Worm (Caenorhabditis elegans) whole organism, mixed stage, embryonic: ENCODE data around the gene cnc-10.
A peak's percentile ranks its signal among the peaks of the same experiment; 100 is the strongest.

Source experiments
- M03D4.4 ChIP-seq: sonication (generic microtip); optimal IDR thresholded peaks from 2 replicates; lab custom pipeline; 2017; ENCODE audit warnings: mild to moderate bottlenecking, missing genetic modification characterization, missing compliant biosample characterization
- blmp-1 ChIP-seq: fragments of 150-350 bp; optimal IDR thresholded peaks from 2 replicates; lab custom pipeline; 2014; ENCODE audit warnings: missing biosample characterization, missing genetic modification characterization
- ceh-39 ChIP-seq: fragments of 150-350 bp; optimal IDR thresholded peaks from 2 replicates; lab custom pipeline; 2014; ENCODE audit warnings: missing biosample characterization, missing genetic modification characterization
- ceh-43 ChIP-seq: fragments of 200-800 bp; sonication (Bioruptor generic); optimal IDR thresholded peaks from 2 replicates; lab custom pipeline; 2018; ENCODE audit warnings: mild to moderate bottlenecking, missing genetic modification characterization, moderate library complexity, missing compliant biosample characterization
- ceh-83 ChIP-seq: fragments of 200-800 bp; sonication (Bioruptor generic); optimal IDR thresholded peaks from 2 replicates; lab custom pipeline; 2018; ENCODE audit warnings: mild to moderate bottlenecking, missing genetic modification characterization, missing compliant biosample characterization
- ces-1 ChIP-seq: fragments of 150-350 bp; optimal IDR thresholded peaks from 2 replicates; lab custom pipeline; 2014; ENCODE audit warnings: missing biosample characterization, missing genetic modification reagents, missing genetic modification characterization
- drap-1 ChIP-seq: fragments of 200-800 bp; sonication (Bioruptor generic); optimal IDR thresholded peaks from 3 replicates; lab custom pipeline; 2018; ENCODE audit warnings: mild to moderate bottlenecking, missing genetic modification characterization, missing compliant biosample characterization
- elt-1 ChIP-seq: sonication (generic microtip); optimal IDR thresholded peaks from 2 replicates; lab custom pipeline; 2017; ENCODE audit warnings: missing genetic modification characterization, mild to moderate bottlenecking, missing compliant biosample characterization, antibody characterized with exemption, moderate library complexity, borderline replicate concordance; ENCODE audit not compliant: insufficient read depth
- elt-3 ChIP-seq: fragments of 150-350 bp; optimal IDR thresholded peaks from 2 replicates; lab custom pipeline; 2014; ENCODE audit warnings: missing biosample characterization, missing genetic modification characterization
- ham-2 ChIP-seq: fragments of 200-800 bp; sonication (Bioruptor generic); optimal IDR thresholded peaks from 2 replicates; lab custom pipeline; 2018; ENCODE audit warnings: mild to moderate bottlenecking, missing genetic modification characterization, missing compliant biosample characterization
- hlh-1 ChIP-seq: fragments of 150-350 bp; optimal IDR thresholded peaks from 2 replicates; lab custom pipeline; 2014; ENCODE audit warnings: missing biosample characterization, missing genetic modification reagents, missing genetic modification characterization
- lin-13 ChIP-seq: fragments of 150-350 bp; optimal IDR thresholded peaks from 2 replicates; lab custom pipeline; 2014; ENCODE audit warnings: missing biosample characterization, missing genetic modification characterization
- lin-32 ChIP-seq: fragments of 200-800 bp; sonication (Bioruptor generic); optimal IDR thresholded peaks from 2 replicates; lab custom pipeline; 2018; ENCODE audit warnings: mild to moderate bottlenecking, missing genetic modification characterization, missing compliant biosample characterization
- lsy-2 ChIP-seq: fragments of 150-350 bp; optimal IDR thresholded peaks from 2 replicates; lab custom pipeline; 2014; ENCODE audit warnings: missing biosample characterization, missing genetic modification characterization
- mab-5 ChIP-seq: fragments of 150-350 bp; optimal IDR thresholded peaks from 2 replicates; lab custom pipeline; 2014; ENCODE audit warnings: missing biosample characterization, missing genetic modification characterization
- mep-1 ChIP-seq: fragments of 150-350 bp; optimal IDR thresholded peaks from 2 replicates; lab custom pipeline; 2017; ENCODE audit warnings: missing biosample characterization, missing genetic modification reagents, missing genetic modification characterization, inconsistent platforms
- mls-2 ChIP-seq: sonication (generic microtip); optimal IDR thresholded peaks from 2 replicates; lab custom pipeline; 2016; ENCODE audit warnings: mild to moderate bottlenecking, missing genetic modification characterization, moderate library complexity, missing compliant biosample characterization
- nhr-12 ChIP-seq: fragments of 150-350 bp; optimal IDR thresholded peaks from 2 replicates; lab custom pipeline; 2014; ENCODE audit warnings: missing biosample characterization, missing genetic modification characterization
- nhr-2 ChIP-seq: fragments of 150-350 bp; optimal IDR thresholded peaks from 2 replicates; lab custom pipeline; 2014; ENCODE audit warnings: missing biosample characterization, missing genetic modification characterization
- nhr-237 ChIP-seq: fragments of 150-350 bp; optimal IDR thresholded peaks from 2 replicates; lab custom pipeline; 2014; ENCODE audit warnings: missing biosample characterization, missing genetic modification characterization
- pha-4 ChIP-seq: fragments of 150-350 bp; optimal IDR thresholded peaks from 2 replicates; lab custom pipeline; 2018; ENCODE audit warnings: missing biosample characterization, missing genetic modification reagents, missing genetic modification characterization
- sem-2 ChIP-seq: fragments of 200-800 bp; sonication (Bioruptor generic); optimal IDR thresholded peaks from 2 replicates; lab custom pipeline; 2018; ENCODE audit warnings: mild to moderate bottlenecking, missing genetic modification characterization, missing compliant biosample characterization
- snpc-4 ChIP-seq: fragments of 150-350 bp; optimal IDR thresholded peaks from 2 replicates; lab custom pipeline; 2014; ENCODE audit warnings: missing biosample characterization, missing genetic modification characterization
- sptf-1 ChIP-seq: sonication (generic microtip); optimal IDR thresholded peaks from 2 replicates; lab custom pipeline; 2017; ENCODE audit warnings: mild to moderate bottlenecking, missing genetic modification characterization, moderate library complexity, missing compliant biosample characterization
- unc-120 ChIP-seq: sonication (generic microtip); optimal IDR thresholded peaks from 2 replicates; lab custom pipeline; 2017; ENCODE audit warnings: missing genetic modification characterization, missing compliant biosample characterization; ENCODE audit not compliant: poor library complexity, severe bottlenecking
- unc-39 ChIP-seq: fragments of 150-350 bp; optimal IDR thresholded peaks from 2 replicates; lab custom pipeline; 2014; ENCODE audit warnings: missing biosample characterization, missing genetic modification characterization
- unc-62 ChIP-seq: fragments of 150-350 bp; optimal IDR thresholded peaks from 2 replicates; lab custom pipeline; 2014; ENCODE audit warnings: missing biosample characterization, missing genetic modification reagents, missing genetic modification characterization
- zip-8 ChIP-seq: fragments of 150-350 bp; optimal IDR thresholded peaks from 2 replicates; lab custom pipeline; 2014; ENCODE audit warnings: missing biosample characterization, missing genetic modification characterization
- ztf-11 ChIP-seq: fragments of 150-350 bp; optimal IDR thresholded peaks from 2 replicates; lab custom pipeline; 2014; ENCODE audit warnings: missing biosample characterization, missing genetic modification characterization

The cnc-10 gene

ce11 chrV:11225981-11226380, 43.0 kb downstream of the cnc-10 start, which contains the start of gene bgal-1:
bgal-1 (minus strand) TSS chrV:11226018.
- TF ChIP-seq mab-5 (tag; lab: Kevin White, UChicago) (no peak), mep-1 (tag; lab: Kevin White, UChicago) (no peak), unc-39 (tag; lab: Kevin White, UChicago) (no peak), ham-2 (GFP tag; lab: Kevin White, UChicago) (no peak), elt-1 (tag; lab: Kevin White, UChicago) (no peak), sptf-1 (tag; lab: Kevin White, UChicago) (no peak), unc-62 (GFP tag; lab: Kevin White, UChicago) (peak; percentile 84), zip-8 (tag; lab: Kevin White, UChicago) (no peak), elt-3 (no peak), ceh-83 (GFP tag; lab: Kevin White, UChicago) (no peak), ceh-43 (GFP tag; lab: Kevin White, UChicago) (no peak), M03D4.4 (no peak), ces-1 (no peak), hlh-1 (tag; lab: Kevin White, UChicago) (peak; percentile 68)

ce11 chrV:11228653-11229173, 45.7 kb downstream of the cnc-10 start, which contains the start of gene pqn-70:
pqn-70 (minus strand) TSS chrV:11228703.
- TF ChIP-seq sptf-1 (tag; lab: Kevin White, UChicago), result no peak
- peak; percentile 92 for TF ChIP-seq ceh-39
- no peak for TF ChIP-seq zip-8 (tag; lab: Kevin White, UChicago)
- TF ChIP-seq lin-13, result peak; percentile 66
- TF ChIP-seq ceh-83 (GFP tag; lab: Kevin White, UChicago), result peak; percentile 62
- peak; percentile 44 for TF ChIP-seq pha-4 (tag; lab: Kevin White, UChicago)
- no peak for TF ChIP-seq ztf-11 (tag; lab: Kevin White, UChicago)
- TF ChIP-seq sem-2 (GFP tag; lab: Kevin White, UChicago), result no peak
- TF ChIP-seq lsy-2, result peak; percentile 50
- no peak for TF ChIP-seq ceh-43 (GFP tag; lab: Kevin White, UChicago)
- peak; percentile 86 for TF ChIP-seq ces-1
- peak; percentile 25 for TF ChIP-seq mls-2 (tag; lab: Kevin White, UChicago)
- peak; percentile 26 for TF ChIP-seq M03D4.4
- TF ChIP-seq ham-2 (GFP tag; lab: Kevin White, UChicago), result no peak
- no peak for TF ChIP-seq lin-32 (GFP tag; lab: Kevin White, UChicago)
- peak; percentile 8 for TF ChIP-seq nhr-12 (tag; lab: Kevin White, UChicago)
- TF ChIP-seq mep-1 (tag; lab: Kevin White, UChicago), result peak; percentile 91
- no peak for TF ChIP-seq elt-1 (tag; lab: Kevin White, UChicago)
- TF ChIP-seq elt-3, result peak; percentile 1
- TF ChIP-seq hlh-1 (tag; lab: Kevin White, UChicago), result no peak
- TF ChIP-seq drap-1 (GFP tag; lab: Kevin White, UChicago), result peak; percentile 28
- peak; percentile 5 for TF ChIP-seq nhr-2
- TF ChIP-seq blmp-1 (tag; lab: Kevin White, UChicago), result no peak
- TF ChIP-seq unc-39 (tag; lab: Kevin White, UChicago), result no peak
- no peak for TF ChIP-seq snpc-4 (tag; lab: Kevin White, UChicago)
- peak; percentile 5 for TF ChIP-seq nhr-237
- TF ChIP-seq unc-120, result peak; percentile 98

ce11 chrV:11231177-11231576, 48.2 kb downstream of the cnc-10 start:
- TF ChIP-seq pha-4 (tag; lab: Kevin White, UChicago), result no peak
- no peak for TF ChIP-seq elt-1 (tag; lab: Kevin White, UChicago)
- TF ChIP-seq unc-62 (GFP tag; lab: Kevin White, UChicago), result no peak
- no peak for TF ChIP-seq drap-1 (GFP tag; lab: Kevin White, UChicago)
- no peak for TF ChIP-seq sptf-1 (tag; lab: Kevin White, UChicago)
- no peak for TF ChIP-seq ces-1
- TF ChIP-seq M03D4.4, result no peak
- no peak for TF ChIP-seq mep-1 (tag; lab: Kevin White, UChicago)
- TF ChIP-seq ham-2 (GFP tag; lab: Kevin White, UChicago), result no peak
